Worm (Caenorhabditis elegans): ENCODE results near the gene flp-6.

flp-6 gene

ce11 chrV:9443748-9444147, 28.0 kb upstream of the flp-6 start, which contains the start of gene wdr-62:
wdr-62 (plus strand) TSS chrV:9444048.
- TF ChIP-seq madf-8 (GFP tag; conservative IDR thresholded peaks at IDR 0.05) = no peak
- no peak for TF ChIP-seq pbrm-1 (GFP tag; IDR thresholded peaks at IDR 0.05)
- TF ChIP-seq gei-17 (GFP tag; optimal IDR thresholded peaks at IDR 0.05) = no peak
- no peak for TF ChIP-seq snpc-1.3 (tag; optimal IDR thresholded peaks at IDR 0.05; ENCODE audit: insufficient read depth)
- no peak for TF ChIP-seq hmg-1.2 (GFP tag; IDR thresholded peaks at IDR 0.05)
- TF ChIP-seq die-1 (tag; optimal IDR thresholded peaks at IDR 0.05) = no peak
- TF ChIP-seq F37B4.10 (GFP tag; IDR thresholded peaks at IDR 0.05) = no peak
- no peak for TF ChIP-seq B0261.1 (tag; optimal IDR thresholded peaks at IDR 0.05)
- TF ChIP-seq Y56A3A.18 (GFP tag; IDR thresholded peaks at IDR 0.05) = no peak
- no peak for TF ChIP-seq nfya-1 (tag; optimal IDR thresholded peaks at IDR 0.05; ENCODE audit: borderline replicate concordance, insufficient read depth)
- TF ChIP-seq him-1 (tag; optimal IDR thresholded peaks at IDR 0.05) = no peak
- TF ChIP-seq mes-4 (tag; optimal IDR thresholded peaks at IDR 0.05) = no peak
- TF ChIP-seq T07F8.4 (tag; optimal IDR thresholded peaks at IDR 0.05) = no peak

- TF ChIP-seq F23B12.7 (tag; optimal IDR thresholded peaks at IDR 0.05; ENCODE audit: insufficient read depth) = no peak
- TF ChIP-seq nfya-2 (GFP tag; IDR thresholded peaks at IDR 0.05) = no peak
These were observed 27.2 kb upstream of the flp-6 start for ce11 chrV:9444618-9445017.

ce11 chrV:9451485-9451884, 20.3 kb upstream of the flp-6 start:
- TF ChIP-seq Y95B8A.8 (GFP tag; IDR thresholded peaks at IDR 0.05) (no peak), sptf-2 (GFP tag; optimal IDR thresholded peaks at IDR 0.05) (no peak), chd-7 (tag; optimal IDR thresholded peaks at IDR 0.05) (no peak), snpc-3.4 (tag; optimal IDR thresholded peaks at IDR 0.05) (no peak), dpl-1 (GFP tag; optimal IDR thresholded peaks at IDR 0.05) (no peak), unc-62 (GFP tag; optimal IDR thresholded peaks at IDR 0.05) (no peak), B0019.2 (GFP tag; conservative IDR thresholded peaks at IDR 0.05) (no peak), lir-1 (GFP tag; conservative IDR thresholded peaks at IDR 0.05) (no peak), ets-4 (GFP tag; optimal IDR thresholded peaks at IDR 0.05) (no peak), him-1 (tag; optimal IDR thresholded peaks at IDR 0.05) (no peak), aptf-3 (GFP tag; IDR thresholded peaks at IDR 0.05) (no peak), zim-3 (tag; optimal IDR thresholded peaks at IDR 0.05) (no peak), sdz-38 (tag; optimal IDR thresholded peaks at IDR 0.05) (no peak), ztf-18 (tag; optimal IDR thresholded peaks at IDR 0.05) (no peak), madf-6 (GFP tag; IDR thresholded peaks at IDR 0.05) (no peak), hmg-1.2 (GFP tag; IDR thresholded peaks at IDR 0.05) (no peak)

ce11 chrV:9453333-9453732, 18.4 kb upstream of the flp-6 start:
- TF ChIP-seq lin-40 (tag; optimal IDR thresholded peaks at IDR 0.05) (no peak), pbrm-1 (GFP tag; IDR thresholded peaks at IDR 0.05) (no peak), mcd-1 (GFP tag; IDR thresholded peaks at IDR 0.05) (no peak), nhr-27 (tag; optimal IDR thresholded peaks at IDR 0.05) (no peak), lsy-27 (tag; optimal IDR thresholded peaks at IDR 0.05; ENCODE audit: borderline replicate concordance, insufficient read depth) (no peak)

ce11 chrV:9453933-9454332, 17.8 kb upstream of the flp-6 start:
- TF ChIP-seq chd-7 (tag; optimal IDR thresholded peaks at IDR 0.05) = no peak
- no peak for TF ChIP-seq ceh-79 (tag; optimal IDR thresholded peaks at IDR 0.05)
- TF ChIP-seq lsl-1 (GFP tag; optimal IDR thresholded peaks at IDR 0.05) = no peak
- TF ChIP-seq ceh-100 (GFP tag; IDR thresholded peaks at IDR 0.05) = no peak
- TF ChIP-seq hlh-26 (GFP tag; conservative IDR thresholded peaks at IDR 0.05) = no peak
- no peak for TF ChIP-seq B0336.3 (GFP tag; IDR thresholded peaks at IDR 0.05)
- TF ChIP-seq F33H1.4 (GFP tag; IDR thresholded peaks at IDR 0.05) = no peak
- no peak for TF ChIP-seq B0019.2 (GFP tag; conservative IDR thresholded peaks at IDR 0.05)
- no peak for TF ChIP-seq ztf-6 (GFP tag; IDR thresholded peaks at IDR 0.05)
- no peak for TF ChIP-seq mel-28 (tag; optimal IDR thresholded peaks at IDR 0.05; ENCODE audit: borderline replicate concordance)
- no peak for TF ChIP-seq Y67H2A.10 (GFP tag; conservative IDR thresholded peaks at IDR 0.05)
- no peak for TF ChIP-seq attf-5 (GFP tag; optimal IDR thresholded peaks at IDR 0.05)
- TF ChIP-seq D2030.7 (GFP tag; IDR thresholded peaks at IDR 0.05) = no peak
